Fruit fly (Drosophila melanogaster) whole organism, embryonic: Measurements from ENCODE around the gene CG5793.
A peak's percentile ranks its signal among the peaks of the same experiment; 100 is the strongest.

ENCODE experiments used
- Adf1 ChIP-seq: fragments of 200-800 bp; sonication (Bioruptor generic); IDR thresholded peaks from 2 replicates; pipeline ENCODE4 v1.3.6; 2022; ENCODE audit warnings: missing biosample characterization, missing genetic modification characterization
- Antp ChIP-seq: fragments of 200-800 bp; sonication (Bioruptor generic); optimal IDR thresholded peaks from 3 replicates; lab custom pipeline; 2016; ENCODE audit warnings: missing biosample characterization, missing genetic modification characterization
- CG10267 ChIP-seq: fragments of 200-800 bp; sonication (Bioruptor generic); optimal IDR thresholded peaks from 2 replicates; lab custom pipeline; 2018; ENCODE audit warnings: missing biosample characterization, mild to moderate bottlenecking, missing genetic modification characterization, moderate library complexity
- CG11247 ChIP-seq: fragments of 200-800 bp; sonication (Bioruptor generic); IDR thresholded peaks from 2 replicates; pipeline ENCODE4 v1.3.6; 2022; ENCODE audit warnings: missing biosample characterization, missing genetic modification characterization
- CG12155 ChIP-seq: fragments of 200-800 bp; sonication (Bioruptor generic); optimal IDR thresholded peaks from 3 replicates; lab custom pipeline; 2016; ENCODE audit warnings: missing biosample characterization, missing genetic modification characterization
- CG12299 ChIP-seq: fragments of 200-800 bp; sonication (Bioruptor generic); optimal IDR thresholded peaks from 2 replicates; lab custom pipeline; 2018; ENCODE audit warnings: missing biosample characterization, mild to moderate bottlenecking, missing genetic modification characterization
- CG1647 ChIP-seq: fragments of 200-800 bp; sonication (Bioruptor generic); optimal IDR thresholded peaks from 3 replicates; lab custom pipeline; 2016; ENCODE audit warnings: missing biosample characterization, missing genetic modification characterization
- CG16779 ChIP-seq: fragments of 200-800 bp; sonication (Bioruptor generic); IDR thresholded peaks from 2 replicates; pipeline ENCODE4 v1.3.6; 2022; ENCODE audit warnings: missing biosample characterization, missing genetic modification characterization
- CG18599 ChIP-seq: fragments of 200-800 bp; sonication (Bioruptor generic); optimal IDR thresholded peaks from 3 replicates; lab custom pipeline; 2017; ENCODE audit warnings: missing biosample characterization, missing genetic modification characterization, mild to moderate bottlenecking, moderate library complexity, missing genetic modification reagents
- CG2202 ChIP-seq: fragments of 200-800 bp; sonication (Bioruptor generic); optimal IDR thresholded peaks from 2 replicates; lab custom pipeline; 2018; ENCODE audit warnings: missing biosample characterization, mild to moderate bottlenecking, missing genetic modification characterization
- CG32532 ChIP-seq: fragments of 200-800 bp; sonication (Bioruptor generic); IDR thresholded peaks from 2 replicates; pipeline ENCODE4 v1.3.6; 2022; ENCODE audit warnings: missing biosample characterization, missing genetic modification characterization
- CG33557 ChIP-seq: fragments of 200-800 bp; sonication (Bioruptor generic); optimal IDR thresholded peaks from 2 replicates; lab custom pipeline; 2019; ENCODE audit warnings: missing biosample characterization, mild to moderate bottlenecking, missing genetic modification characterization, moderate library complexity
- CG3726 ChIP-seq: fragments of 200-800 bp; sonication (Bioruptor generic); IDR thresholded peaks from 3 replicates; pipeline ENCODE4, ENCODE4 v1.3.6; 2022; ENCODE audit warnings: missing biosample characterization, missing genetic modification characterization
- CG3838 ChIP-seq: fragments of 200-800 bp; sonication (Bioruptor generic); optimal IDR thresholded peaks from 3 replicates; lab custom pipeline; 2016; ENCODE audit warnings: missing biosample characterization, missing genetic modification characterization
- CG4404 ChIP-seq: fragments of 200-800 bp; sonication (Bioruptor generic); IDR thresholded peaks from 2 replicates; pipeline ENCODE4 v1.3.6; 2022; ENCODE audit warnings: missing biosample characterization, missing genetic modification characterization
- CG4707 ChIP-seq: fragments of 200-800 bp; sonication (Bioruptor generic); optimal IDR thresholded peaks from 2 replicates; lab custom pipeline; 2018; ENCODE audit warnings: missing biosample characterization, mild to moderate bottlenecking, missing genetic modification characterization, moderate library complexity
- CG8089 ChIP-seq: fragments of 200-800 bp; sonication (Bioruptor generic); optimal IDR thresholded peaks from 3 replicates; lab custom pipeline; 2016; ENCODE audit warnings: missing biosample characterization, missing genetic modification characterization
- CG9437 ChIP-seq: fragments of 200-800 bp; sonication (Bioruptor generic); optimal IDR thresholded peaks from 2 replicates; lab custom pipeline; 2018; ENCODE audit warnings: missing biosample characterization, mild to moderate bottlenecking, missing genetic modification characterization
- Camta ChIP-seq: fragments of 200-800 bp; sonication (Bioruptor generic); optimal IDR thresholded peaks from 2 replicates; lab custom pipeline; 2016; ENCODE audit warnings: missing biosample characterization, missing genetic modification characterization
- CkIIα-i1 ChIP-seq: fragments of 200-800 bp; sonication (Bioruptor generic); IDR thresholded peaks from 2 replicates; pipeline ENCODE4 v1.3.6; 2022; ENCODE audit warnings: missing biosample characterization, missing genetic modification characterization
- D19A ChIP-seq: fragments of 200-800 bp; optimal IDR thresholded peaks from 3 replicates; lab custom pipeline; 2019; ENCODE audit warnings: missing biosample characterization, mild to moderate bottlenecking, missing genetic modification characterization, moderate library complexity
- Dad ChIP-seq: fragments of 200-800 bp; sonication (Bioruptor generic); optimal IDR thresholded peaks from 3 replicates; lab custom pipeline; 2016; ENCODE audit warnings: missing biosample characterization, missing genetic modification characterization
- Drgx ChIP-seq: fragments of 200-800 bp; sonication (Bioruptor generic); IDR thresholded peaks from 2 replicates; pipeline ENCODE4 v1.3.6; 2022; ENCODE audit warnings: missing biosample characterization, missing genetic modification characterization
- E2f2 ChIP-seq: fragments of 200-800 bp; sonication (Bioruptor generic); IDR thresholded peaks from 2 replicates; pipeline ENCODE4 v1.3.6; 2022; ENCODE audit warnings: missing biosample characterization, missing genetic modification characterization
- HLH54F ChIP-seq: fragments of 200-800 bp; sonication (Bioruptor generic); optimal IDR thresholded peaks from 3 replicates; lab custom pipeline; 2016; ENCODE audit warnings: missing biosample characterization, missing genetic modification characterization
- Hand ChIP-seq: fragments of 200-800 bp; sonication (Bioruptor generic); optimal IDR thresholded peaks from 2 replicates; lab custom pipeline; 2017; ENCODE audit warnings: mild to moderate bottlenecking, missing biosample characterization, missing genetic modification reagents, missing genetic modification characterization
- HmgD ChIP-seq: fragments of 200-800 bp; sonication (Bioruptor generic); optimal IDR thresholded peaks from 3 replicates; lab custom pipeline; 2016; ENCODE audit warnings: missing biosample characterization, missing genetic modification characterization
- Hr39 ChIP-seq: fragments of >200 bp; optimal IDR thresholded peaks from 2 replicates; lab custom pipeline; 2017
- Hsf ChIP-seq: fragments of 200-800 bp; sonication (Bioruptor generic); optimal IDR thresholded peaks from 3 replicates; lab custom pipeline; 2016; ENCODE audit warnings: missing biosample characterization, missing genetic modification characterization
- Oli ChIP-seq: fragments of 200-800 bp; sonication (Bioruptor generic); optimal IDR thresholded peaks from 2 replicates; lab custom pipeline; 2018; ENCODE audit warnings: missing biosample characterization, mild to moderate bottlenecking, missing genetic modification characterization, moderate library complexity
- Sox100B ChIP-seq: fragments of 200-800 bp; sonication (Bioruptor generic); optimal IDR thresholded peaks from 3 replicates; lab custom pipeline; 2018; ENCODE audit warnings: missing biosample characterization, mild to moderate bottlenecking, missing genetic modification characterization
- Taf1 ChIP-seq: fragments of 200-800 bp; sonication (Bioruptor generic); IDR thresholded peaks from 2 replicates; pipeline ENCODE4 v1.3.6; 2022; ENCODE audit warnings: missing biosample characterization, missing genetic modification characterization
- Usf ChIP-seq: fragments of 200-800 bp; sonication (Bioruptor generic); optimal IDR thresholded peaks from 2 replicates; lab custom pipeline; 2017; ENCODE audit warnings: missing genotype, missing biosample characterization, missing genetic modification characterization
- ap ChIP-seq: fragments of 200-800 bp; sonication (Bioruptor generic); IDR thresholded peaks from 2 replicates; pipeline ENCODE4 v1.3.6; 2022; ENCODE audit warnings: missing biosample characterization, missing genetic modification characterization
- br ChIP-seq: fragments of >200 bp; optimal IDR thresholded peaks from 2 replicates; lab custom pipeline; 2017
- danr ChIP-seq: fragments of 200-800 bp; sonication (Bioruptor generic); IDR thresholded peaks from 2 replicates; pipeline ENCODE4 v1.3.6; 2022; ENCODE audit warnings: missing biosample characterization, missing genetic modification characterization
- ems ChIP-seq: fragments of 200-800 bp; sonication (Bioruptor generic); optimal IDR thresholded peaks from 3 replicates; lab custom pipeline; 2016; ENCODE audit warnings: missing biosample characterization, missing genetic modification characterization
- exex ChIP-seq: fragments of 200-800 bp; sonication (Bioruptor generic); optimal IDR thresholded peaks from 4 replicates; lab custom pipeline; 2018; ENCODE audit warnings: missing biosample characterization, mild to moderate bottlenecking, missing genetic modification characterization, moderate library complexity
- fru ChIP-seq: fragments of >200 bp; optimal IDR thresholded peaks from 2 replicates; lab custom pipeline; 2017
- gsb-n ChIP-seq: fragments of 200-800 bp; sonication (Bioruptor generic); optimal IDR thresholded peaks from 3 replicates; lab custom pipeline; 2018; ENCODE audit warnings: missing biosample characterization, mild to moderate bottlenecking, missing genetic modification characterization
- her ChIP-seq: fragments of 200-800 bp; sonication (Bioruptor generic); optimal IDR thresholded peaks from 2 replicates; lab custom pipeline; 2016; ENCODE audit warnings: missing biosample characterization, missing genetic modification characterization
- ken ChIP-seq: fragments of 200-800 bp; sonication (Bioruptor generic); IDR thresholded peaks from 3 replicates; pipeline ENCODE4 v1.3.6; 2022; ENCODE audit warnings: missing biosample characterization, missing genetic modification characterization
- kni ChIP-seq: fragments of 200-800 bp; sonication (Bioruptor generic); optimal IDR thresholded peaks from 3 replicates; lab custom pipeline; 2017; ENCODE audit warnings: mild to moderate bottlenecking, missing biosample characterization, missing genetic modification reagents, missing genetic modification characterization
- maf-S ChIP-seq: fragments of 200-800 bp; sonication (Bioruptor generic); optimal IDR thresholded peaks from 2 replicates; lab custom pipeline; 2016; ENCODE audit warnings: missing biosample characterization, missing genetic modification characterization
- mam ChIP-seq: fragments of 200-800 bp; sonication (Bioruptor generic); optimal IDR thresholded peaks from 3 replicates; lab custom pipeline; 2016; ENCODE audit warnings: missing biosample characterization, missing genetic modification characterization
- onecut ChIP-seq: fragments of 200-800 bp; sonication (Bioruptor generic); IDR thresholded peaks from 2 replicates; pipeline ENCODE4 v1.3.6; 2022; ENCODE audit warnings: missing biosample characterization, missing genetic modification characterization
- pros ChIP-seq: fragments of 200-800 bp; sonication (Bioruptor generic); optimal IDR thresholded peaks from 3 replicates; lab custom pipeline; 2019; ENCODE audit warnings: missing biosample characterization, mild to moderate bottlenecking, missing genetic modification characterization, moderate library complexity
- psq ChIP-seq: fragments of 200-800 bp; sonication (Bioruptor generic); optimal IDR thresholded peaks from 2 replicates; lab custom pipeline; 2017; ENCODE audit warnings: missing biosample characterization, missing genetic modification characterization
- run ChIP-seq: fragments of 200-800 bp; sonication (Bioruptor generic); optimal IDR thresholded peaks from 3 replicates; lab custom pipeline; 2018; ENCODE audit warnings: missing biosample characterization, mild to moderate bottlenecking, missing genetic modification characterization
- so ChIP-seq: fragments of 200-800 bp; sonication (Bioruptor generic); IDR thresholded peaks from 3 replicates; pipeline ENCODE4 v1.3.6; 2022; ENCODE audit warnings: missing biosample characterization, missing genetic modification characterization
- ssp ChIP-seq: fragments of 200-800 bp; sonication (Bioruptor generic); IDR thresholded peaks from 2 replicates; pipeline ENCODE4 v1.3.6; 2022; ENCODE audit warnings: missing biosample characterization, missing genetic modification characterization
- ttk ChIP-seq: fragments of 200-800 bp; sonication (Bioruptor generic); IDR thresholded peaks from 2 replicates; pipeline ENCODE4 v2.1.2; 2022; ENCODE audit warnings: missing biosample characterization, missing genetic modification characterization
- tup ChIP-seq: fragments of 200-800 bp; sonication (Bioruptor generic); optimal IDR thresholded peaks from 2 replicates; lab custom pipeline; 2016; ENCODE audit warnings: missing biosample characterization, mild to moderate bottlenecking, missing genetic modification characterization, moderate library complexity
- yki ChIP-seq: fragments of >200 bp; optimal IDR thresholded peaks from 3 replicates; lab custom pipeline; 2018
- z ChIP-seq: fragments of 200-800 bp; sonication (Bioruptor generic); IDR thresholded peaks from 3 replicates; pipeline ENCODE4 v1.3.6; 2022; ENCODE audit warnings: missing biosample characterization, missing genetic modification characterization

The CG5793 gene

DNA sequence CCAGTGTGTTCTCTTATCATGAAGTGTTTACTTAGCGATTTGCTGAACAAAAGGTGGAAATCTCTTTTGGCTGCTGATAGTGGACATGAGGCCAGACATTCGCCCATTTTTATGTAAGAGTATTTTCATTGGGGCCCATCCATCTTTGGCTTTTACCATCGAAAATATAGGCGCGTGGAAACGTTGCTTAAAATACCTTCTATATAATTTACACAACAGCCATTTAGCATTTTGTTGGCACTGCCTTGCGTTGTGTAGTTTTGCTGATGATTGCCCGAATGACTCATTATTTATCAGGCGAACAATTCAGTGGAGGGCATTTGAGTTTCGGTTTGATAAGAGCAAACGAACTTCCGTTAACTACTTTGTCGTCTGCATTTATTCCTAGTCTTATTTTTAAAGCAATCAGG lies 34.3 kb downstream of the CG5793 start (continued):
- TF ChIP-seq kni, result no peak
- TF ChIP-seq Hsf (GFP tag; lab: Kevin White, UChicago), result peak; percentile 19
- no peak for TF ChIP-seq CG10267 (tag; lab: Kevin White, UChicago)
- no peak for TF ChIP-seq run (tag; lab: Kevin White, UChicago)
- no peak for TF ChIP-seq CG11247
- TF ChIP-seq tup, result peak; percentile 36
- TF ChIP-seq ems (GFP tag; lab: Kevin White, UChicago), result no peak
- TF ChIP-seq so, result peak; percentile 64; the same call in 2 of the 3 replicates
- TF ChIP-seq CG9437 (GFP tag; lab: Kevin White, UChicago), result peak; percentile 9
- TF ChIP-seq Adf1 (GFP tag; lab: Robert Waterston, UW), result peak; percentile 40
- TF ChIP-seq CG33557 (GFP tag; lab: Kevin White, UChicago), result no peak
- TF ChIP-seq Hand, result peak; percentile 49
- TF ChIP-seq exex, result peak; percentile 77
- peak; percentile 0 for TF ChIP-seq her
- TF ChIP-seq ssp (GFP tag; lab: Robert Waterston, UW), result no peak
- no peak for TF ChIP-seq danr (GFP tag; lab: Robert Waterston, UW)
- TF ChIP-seq CG4707, result no peak
- no peak for TF ChIP-seq Usf (GFP tag; lab: Kevin White, UChicago)
- no peak for TF ChIP-seq CG2202 (tag; lab: Kevin White, UChicago)
- TF ChIP-seq Antp, result peak; percentile 1
- TF ChIP-seq HLH54F (GFP tag; lab: Kevin White, UChicago), result peak; percentile 59
- TF ChIP-seq Oli (tag; lab: Kevin White, UChicago), result peak; percentile 51
- no peak for TF ChIP-seq Drgx
- TF ChIP-seq CG32532 (GFP tag; lab: Robert Waterston, UW), result peak; percentile 50; the same call in 1 of the 2 replicates
- TF ChIP-seq CG3726 (GFP tag; lab: Robert Waterston, UW), result no peak
- no peak for TF ChIP-seq HmgD (GFP tag; lab: Kevin White, UChicago)
- TF ChIP-seq CG12299 (tag; lab: Kevin White, UChicago), result no peak
- no peak for TF ChIP-seq ttk (GFP tag; lab: Robert Waterston, UW)
- TF ChIP-seq CG12155 (GFP tag; lab: Kevin White, UChicago), result no peak
- no peak for TF ChIP-seq Hr39 (lab: Kevin White, UChicago)
- TF ChIP-seq pros (GFP tag; lab: Kevin White, UChicago), result no peak
- TF ChIP-seq mam (GFP tag; lab: Kevin White, UChicago), result peak; percentile 29
- no peak for TF ChIP-seq Taf1 (GFP tag; lab: Robert Waterston, UW)
- no peak for TF ChIP-seq CG4404 (GFP tag; lab: Robert Waterston, UW)
- TF ChIP-seq onecut, result no peak
- TF ChIP-seq ap (GFP tag; lab: Robert Waterston, UW), result no peak
- TF ChIP-seq CG16779, result no peak
- no peak for TF ChIP-seq CkIIα-i1
- no peak for TF ChIP-seq z (GFP tag; lab: Robert Waterston, UW)
- no peak for TF ChIP-seq ken (GFP tag; lab: Robert Waterston, UW)
- TF ChIP-seq CG3838 (GFP tag; lab: Kevin White, UChicago), result no peak
- TF ChIP-seq CG18599 (GFP tag; lab: Kevin White, UChicago), result peak; percentile 64
- TF ChIP-seq fru (lab: Kevin White, UChicago), result no peak
- TF ChIP-seq D19A (tag; lab: Kevin White, UChicago), result peak; percentile 94
- TF ChIP-seq Camta, result no peak
- TF ChIP-seq maf-S (GFP tag; lab: Kevin White, UChicago), result peak; percentile 40
- no peak for TF ChIP-seq gsb-n (tag; lab: Kevin White, UChicago)
- TF ChIP-seq Sox100B (GFP tag; lab: Kevin White, UChicago), result no peak
- no peak for TF ChIP-seq CG1647 (GFP tag; lab: Kevin White, UChicago)
- no peak for TF ChIP-seq br (lab: Kevin White, UChicago)
- TF ChIP-seq yki (lab: Kevin White, UChicago), result no peak
- TF ChIP-seq CG8089 (GFP tag; lab: Kevin White, UChicago), result no peak
- no peak for TF ChIP-seq psq (GFP tag; lab: Kevin White, UChicago)
- TF ChIP-seq Dad, result no peak
- no peak; the same call in 1 of the 2 replicates for TF ChIP-seq E2f2 (GFP tag; lab: Robert Waterston, UW)
